Fruit fly (Drosophila melanogaster): ENCODE measurements around the gene CG12523.

Gene CG12523

DNA sequence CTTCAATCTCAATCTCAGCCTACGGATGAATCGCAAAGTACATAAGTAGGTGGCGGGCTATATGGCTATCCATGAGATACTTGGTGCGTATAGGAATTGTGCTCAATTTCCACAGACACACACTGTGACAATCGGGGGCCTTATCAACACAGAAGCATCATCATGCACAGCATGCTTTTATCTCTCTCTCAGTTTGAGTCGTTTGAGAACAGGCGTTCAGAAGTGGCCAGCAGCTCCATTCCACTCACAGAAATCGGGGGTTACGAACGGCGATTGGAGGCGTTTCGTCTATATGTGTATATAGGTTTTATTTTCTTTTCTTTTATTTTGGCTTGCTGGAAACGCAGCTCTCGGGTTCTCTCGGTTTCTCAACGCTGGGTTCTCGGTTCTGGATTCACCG, 25.3 kb upstream of the CG12523 start (continued):
- no peak for TF ChIP-seq Kr (GFP tag; optimal IDR thresholded peaks at IDR 0.05)
- no peak for TF ChIP-seq Atf6 (GFP tag; IDR thresholded peaks at IDR 0.05)
- TF ChIP-seq CG31224 (GFP tag; IDR thresholded peaks at IDR 0.05) = peak; percentile 98
- TF ChIP-seq vvl (GFP tag; IDR thresholded peaks at IDR 0.05) = no peak
- TF ChIP-seq Scr (GFP tag; IDR thresholded peaks at IDR 0.05; ENCODE audit: partially characterized antibody) = no peak
- TF ChIP-seq CG2199 (GFP tag; IDR thresholded peaks at IDR 0.05) = no peak
- TF ChIP-seq Lhr (GFP tag; optimal IDR thresholded peaks at IDR 0.05) = no peak
- TF ChIP-seq CG12155 (GFP tag; optimal IDR thresholded peaks at IDR 0.05) = no peak
- peak; percentile 41 for TF ChIP-seq Deaf1 (tag; optimal IDR thresholded peaks at IDR 0.05)
- peak; percentile 12; the same call in 1 of the 2 replicates for TF ChIP-seq CG32532 (GFP tag; IDR thresholded peaks at IDR 0.05)
- TF ChIP-seq CG17186 (GFP tag; optimal IDR thresholded peaks at IDR 0.05) = no peak
- TF ChIP-seq pan (optimal IDR thresholded peaks at IDR 0.05) = no peak
- TF ChIP-seq pan (GFP tag; optimal IDR thresholded peaks at IDR 0.05 in 1 of 2, IDR thresholded peaks at IDR 0.05 in 1 of 2) = no peak
- no peak for TF ChIP-seq CG42726 (GFP tag; IDR thresholded peaks at IDR 0.05; ENCODE audit: partially characterized antibody)
- TF ChIP-seq CG1233 (GFP tag; optimal IDR thresholded peaks at IDR 0.05) = no peak
- no peak for TF ChIP-seq CG9727 (GFP tag; optimal IDR thresholded peaks at IDR 0.05)
- no peak for TF ChIP-seq CG8388 (GFP tag; optimal IDR thresholded peaks at IDR 0.05)
- no peak for TF ChIP-seq br (optimal IDR thresholded peaks at IDR 0.05)
- TF ChIP-seq CG6272 (GFP tag; IDR thresholded peaks at IDR 0.05) = no peak
- no peak for TF ChIP-seq Hmr (GFP tag; optimal IDR thresholded peaks at IDR 0.05)
- no peak for TF ChIP-seq gro (GFP tag; optimal IDR thresholded peaks at IDR 0.05)
- no peak for TF ChIP-seq CG17361 (GFP tag; IDR thresholded peaks at IDR 0.05)
- TF ChIP-seq bsh (GFP tag; optimal IDR thresholded peaks at IDR 0.05) = no peak
- TF ChIP-seq row (GFP tag; IDR thresholded peaks at IDR 0.05) = peak; percentile 8; the same call in 1 of the 3 replicates
- TF ChIP-seq CG9437 (GFP tag; optimal IDR thresholded peaks at IDR 0.05) = no peak
- no peak for TF ChIP-seq CG5245 (GFP tag; optimal IDR thresholded peaks at IDR 0.05)
- TF ChIP-seq zf30C (GFP tag; optimal IDR thresholded peaks at IDR 0.05) = peak; percentile 80
- TF ChIP-seq lab (GFP tag; optimal IDR thresholded peaks at IDR 0.05) = peak; percentile 4
- peak; percentile 93 for TF ChIP-seq CG13894 (tag; optimal IDR thresholded peaks at IDR 0.05)
- TF ChIP-seq CG12942 (GFP tag; optimal IDR thresholded peaks at IDR 0.05) = no peak
- no peak for TF ChIP-seq CG11723 (GFP tag; optimal IDR thresholded peaks at IDR 0.05)
- no peak for TF ChIP-seq Fer3 (tag; optimal IDR thresholded peaks at IDR 0.05)
- no peak for TF ChIP-seq Ssrp (tag; optimal IDR thresholded peaks at IDR 0.05)
- TF ChIP-seq grn (GFP tag; optimal IDR thresholded peaks at IDR 0.05) = peak; percentile 37
- no peak for TF ChIP-seq TFAM (GFP tag; optimal IDR thresholded peaks at IDR 0.05)
- TF ChIP-seq chinmo (GFP tag; IDR thresholded peaks at IDR 0.05; ENCODE audit: partially characterized antibody) = 0 out of 4 replicates have a peak, but pooled peaks have one; percentile 38
- no peak for TF ChIP-seq Blimp-1 (GFP tag; optimal IDR thresholded peaks at IDR 0.05)
- peak; percentile 80 for TF ChIP-seq Med (GFP tag)
- TF ChIP-seq ro (GFP tag; IDR thresholded peaks at IDR 0.05) = no peak
- peak; percentile 21 for TF ChIP-seq cg (GFP tag; optimal IDR thresholded peaks at IDR 0.05)
- TF ChIP-seq CG3407 (GFP tag; optimal IDR thresholded peaks at IDR 0.05) = no peak
- TF ChIP-seq chm (GFP tag; IDR thresholded peaks at IDR 0.05) = no peak
- no peak for TF ChIP-seq tio (GFP tag; optimal IDR thresholded peaks at IDR 0.05)
- TF ChIP-seq ewg (GFP tag; optimal IDR thresholded peaks at IDR 0.05) = no peak
- peak; percentile 1 for TF ChIP-seq nom (GFP tag; optimal IDR thresholded peaks at IDR 0.05)
- TF ChIP-seq CG12744 (GFP tag; optimal IDR thresholded peaks at IDR 0.05) = no peak
- TF ChIP-seq MTF-1 (GFP tag; optimal IDR thresholded peaks at IDR 0.05; ENCODE audit: borderline replicate concordance) = peak; percentile 3
- TF ChIP-seq jumu (GFP tag; optimal IDR thresholded peaks at IDR 0.05) = no peak
- TF ChIP-seq CG8290 (GFP tag; optimal IDR thresholded peaks at IDR 0.05) = no peak
- peak in 1 of 2 experiments; percentile 34 for TF ChIP-seq CG8290 (tag; optimal IDR thresholded peaks at IDR 0.05)
- TF ChIP-seq onecut (GFP tag; IDR thresholded peaks at IDR 0.05) = no peak
- TF ChIP-seq CG14014 (GFP tag; IDR thresholded peaks at IDR 0.05) = no peak
